Fruit fly (Drosophila melanogaster) Kc167 (cell line): Measurements from ENCODE around the gene CG31268.

Source experiments
- Sin3A ChIP-seq: fragments of >200 bp; optimal IDR thresholded peaks from 2 replicates; lab custom pipeline; 2018; ENCODE audit warnings: missing external identifiers
- h ChIP-seq: fragments of >200 bp; optimal IDR thresholded peaks from 3 replicates; lab custom pipeline; 2018; ENCODE audit warnings: missing external identifiers
- insv ChIP-seq: fragments of >200 bp; optimal IDR thresholded peaks from 3 replicates; lab custom pipeline; 2018; ENCODE audit warnings: missing external identifiers
- psq ChIP-seq: fragments of >200 bp; optimal IDR thresholded peaks from 2 replicates; lab custom pipeline; 2017; ENCODE audit warnings: missing external identifiers
- ttk ChIP-seq: sonication (Bioruptor generic); optimal IDR thresholded peaks from 2 replicates; lab custom pipeline; 2017; ENCODE audit warnings: missing external identifiers

DNA sequence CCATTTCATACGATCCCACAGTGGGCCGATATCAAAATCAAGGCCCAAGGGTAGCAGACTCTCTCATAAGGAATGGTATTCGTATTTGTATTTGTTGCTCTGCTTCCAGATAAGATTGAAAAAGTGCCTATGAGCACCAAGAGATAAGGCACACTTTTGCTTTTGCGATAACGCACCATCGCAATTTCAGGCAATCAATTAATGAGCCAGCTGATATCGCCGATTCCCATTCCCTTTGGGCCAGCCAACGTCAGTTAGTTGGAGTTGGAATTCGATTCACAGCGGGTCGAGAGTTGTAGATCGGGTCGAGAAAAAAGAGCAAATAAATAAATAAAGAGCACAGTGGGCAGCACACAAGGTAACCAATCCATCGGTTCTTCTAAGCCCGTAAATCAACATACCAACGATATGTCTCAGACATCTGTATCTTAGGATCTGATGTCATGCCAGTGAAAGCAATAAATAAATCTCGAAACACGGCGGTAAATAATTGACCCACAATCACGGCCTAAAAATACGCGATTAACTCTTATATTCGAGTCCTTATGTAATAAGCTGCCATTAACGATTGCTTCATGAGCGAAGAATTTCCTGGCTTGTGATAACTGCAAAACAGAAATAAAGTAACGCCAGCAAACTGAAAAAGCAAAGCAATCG, 23.5 kb upstream of the CG31268 start, which contains the start of gene CG8907:
- TF ChIP-seq insv (lab: Kevin White, UChicago) = no peak
- no peak for TF ChIP-seq psq (lab: Kevin White, UChicago)
- TF ChIP-seq Sin3A (lab: Kevin White, UChicago) = no peak
- TF ChIP-seq ttk (lab: Kevin White, UChicago) = no peak
- no peak for TF ChIP-seq h (lab: Kevin White, UChicago)
